Worm (Caenorhabditis elegans): ENCODE measurements around the gene cpi-1.

ce11 chrIV:6053436-6053835 lies 40.0 kb downstream of the cpi-1 start:
- no peak for TF ChIP-seq tlp-1 (tag; optimal IDR thresholded peaks at IDR 0.05)
- TF ChIP-seq lsy-2 (tag; optimal IDR thresholded peaks at IDR 0.05), result peak in 1 of 2 experiments; percentile 13

All from whole organism, L1 larva.